Worm (Caenorhabditis elegans) whole organism, midembryonic: ENCODE measurements around the gene srab-16.

Experiments used
- T22C8.4 ChIP-seq: fragments of 200-800 bp; sonication (Bioruptor generic); IDR thresholded peaks from 2 replicates; pipeline ENCODE4 v1.3.6; 2022; ENCODE audit warnings: missing genetic modification characterization, missing compliant biosample characterization
- cog-1 ChIP-seq: sonication (generic microtip); optimal IDR thresholded peaks from 2 replicates; lab custom pipeline; 2016; ENCODE audit warnings: missing genetic modification characterization, missing compliant biosample characterization
- med-1 ChIP-seq: sonication (generic microtip); optimal IDR thresholded peaks from 2 replicates; lab custom pipeline; 2017; ENCODE audit warnings: missing genetic modification characterization, mild to moderate bottlenecking, missing compliant biosample characterization, antibody characterized with exemption, missing genetic modification reagents; ENCODE audit not compliant: insufficient read depth
- ref-1 ChIP-seq: fragments of 200-800 bp; sonication (Bioruptor generic); conservative IDR thresholded peaks from 2 replicates; pipeline ENCODE4 v1.3.6; 2022; ENCODE audit warnings: missing genetic modification reagents, missing genetic modification characterization, missing compliant biosample characterization
- ztf-23 ChIP-seq: fragments of 200-800 bp; sonication (Bioruptor generic); IDR thresholded peaks from 2 replicates; pipeline ENCODE4 v1.3.6; 2022; ENCODE audit warnings: missing genetic modification reagents, missing genetic modification characterization, missing compliant biosample characterization

- TF ChIP-seq med-1 (GFP tag; lab: Kevin White, UChicago) = peak; percentile 18
- TF ChIP-seq cog-1 (tag; lab: Kevin White, UChicago) = peak; percentile 68
- TF ChIP-seq ztf-23 (GFP tag; lab: Robert Waterston, UW) = no peak
- TF ChIP-seq T22C8.4 (GFP tag; lab: Robert Waterston, UW) = no peak
- TF ChIP-seq ref-1 (GFP tag; lab: Robert Waterston, UW) = no peak
Measured at ce11 chrV:773256-773655, 9.3 kb upstream of the srab-16 start, which contains the start of gene sti-1.
